Fruit fly (Drosophila melanogaster) whole organism, embryonic: ENCODE results near the gene CG33258.

ENCODE experiments used
- Antp ChIP-seq: fragments of 200-800 bp; sonication (Bioruptor generic); optimal IDR thresholded peaks from 3 replicates; lab custom pipeline; 2016; ENCODE audit warnings: missing biosample characterization, missing genetic modification characterization
- Atf6 ChIP-seq: fragments of 200-800 bp; sonication (Bioruptor generic); IDR thresholded peaks from 2 replicates; pipeline ENCODE4 v1.3.6; 2022; ENCODE audit warnings: missing biosample characterization, missing genetic modification characterization
- B-H1 ChIP-seq: fragments of 200-800 bp; sonication (Bioruptor generic); IDR thresholded peaks from 3 replicates; pipeline ENCODE4 v1.3.6; 2022; ENCODE audit warnings: missing biosample characterization, missing genetic modification characterization
- Bdp1 ChIP-seq: fragments of 200-800 bp; sonication (Bioruptor generic); optimal IDR thresholded peaks from 3 replicates; lab custom pipeline; 2016; ENCODE audit warnings: missing biosample characterization, missing genetic modification characterization
- C15 ChIP-seq: fragments of 200-800 bp; sonication (Bioruptor generic); IDR thresholded peaks from 3 replicates; pipeline ENCODE4 v1.3.6; 2022; ENCODE audit warnings: missing biosample characterization, missing genetic modification characterization
- CG11695 ChIP-seq: fragments of 200-800 bp; sonication (Bioruptor generic); IDR thresholded peaks from 3 replicates; pipeline ENCODE4 v1.3.6; 2022; ENCODE audit warnings: missing biosample characterization, missing genetic modification characterization
- CG14014 ChIP-seq: fragments of 200-800 bp; sonication (Bioruptor generic); IDR thresholded peaks from 2 replicates; pipeline ENCODE4 v1.3.6; 2022; ENCODE audit warnings: missing biosample characterization, missing genetic modification characterization
- CG15514 ChIP-seq: fragments of 200-800 bp; sonication (Bioruptor generic); optimal IDR thresholded peaks from 3 replicates; lab custom pipeline; 2017; ENCODE audit warnings: missing biosample characterization, missing genetic modification characterization, mild to moderate bottlenecking, moderate library complexity, missing genetic modification reagents
- CG15601 ChIP-seq: fragments of 200-800 bp; sonication (Bioruptor generic); optimal IDR thresholded peaks from 3 replicates; lab custom pipeline; 2019; ENCODE audit warnings: missing biosample characterization, mild to moderate bottlenecking, missing genetic modification characterization, moderate library complexity
- CG17186 ChIP-seq: fragments of 200-800 bp; sonication (Bioruptor generic); optimal IDR thresholded peaks from 3 replicates; lab custom pipeline; 2017; ENCODE audit warnings: missing biosample characterization, missing genetic modification reagents, missing genetic modification characterization
- CG17359 ChIP-seq: fragments of 200-800 bp; sonication (Bioruptor generic); optimal IDR thresholded peaks from 3 replicates; lab custom pipeline; 2018; ENCODE audit warnings: missing biosample characterization, mild to moderate bottlenecking, missing genetic modification characterization, moderate library complexity
- CG17829 ChIP-seq: fragments of 200-800 bp; optimal IDR thresholded peaks from 2 replicates; lab custom pipeline; 2019; ENCODE audit warnings: missing biosample characterization, mild to moderate bottlenecking, missing genetic modification characterization, moderate library complexity
- CG18764 ChIP-seq: fragments of 200-800 bp; sonication (Bioruptor generic); optimal IDR thresholded peaks from 3 replicates; lab custom pipeline; 2016; ENCODE audit warnings: missing biosample characterization, missing genetic modification characterization
- CG31224 ChIP-seq: fragments of 200-800 bp; sonication (Bioruptor generic); IDR thresholded peaks from 2 replicates; pipeline ENCODE4 v1.3.6; 2022; ENCODE audit warnings: missing biosample characterization, missing genetic modification characterization
- CG31388 ChIP-seq: fragments of 200-800 bp; sonication (Bioruptor generic); optimal IDR thresholded peaks from 2 replicates; lab custom pipeline; 2016; ENCODE audit warnings: missing biosample characterization, missing genetic modification characterization
- CG34422 ChIP-seq: fragments of 200-800 bp; sonication (Bioruptor generic); IDR thresholded peaks from 3 replicates; pipeline ENCODE4 v1.3.6; 2022; ENCODE audit warnings: missing biosample characterization, missing genetic modification characterization
- CG3726 ChIP-seq: fragments of 200-800 bp; sonication (Bioruptor generic); IDR thresholded peaks from 3 replicates; pipeline ENCODE4, ENCODE4 v1.3.6; 2022; ENCODE audit warnings: missing biosample characterization, missing genetic modification characterization
- CG6175 ChIP-seq: fragments of 200-800 bp; sonication (Bioruptor generic); IDR thresholded peaks from 3 replicates; pipeline ENCODE4 v1.3.6; 2022; ENCODE audit warnings: missing biosample characterization, missing genetic modification characterization
- CG7556 ChIP-seq: fragments of 200-800 bp; sonication (Bioruptor generic); optimal IDR thresholded peaks from 2 replicates; lab custom pipeline; 2017; ENCODE audit warnings: missing biosample characterization, mild to moderate bottlenecking, missing genetic modification characterization
- CG7839 ChIP-seq: fragments of 200-800 bp; sonication (Bioruptor generic); optimal IDR thresholded peaks from 3 replicates; lab custom pipeline; 2018; ENCODE audit warnings: missing biosample characterization, mild to moderate bottlenecking, missing genetic modification characterization, moderate library complexity
- CrebB ChIP-seq: fragments of 200-800 bp; sonication (Bioruptor generic); optimal IDR thresholded peaks from 3 replicates; lab custom pipeline; 2018; ENCODE audit warnings: missing biosample characterization, mild to moderate bottlenecking, missing genetic modification characterization
- Dek ChIP-seq: fragments of 200-800 bp; sonication (Bioruptor generic); optimal IDR thresholded peaks from 3 replicates; lab custom pipeline; 2019; ENCODE audit warnings: missing biosample characterization, mild to moderate bottlenecking, missing genetic modification characterization, moderate library complexity
- Ets65A ChIP-seq: fragments of 200-800 bp; sonication (Bioruptor generic); peaks from one replicate; lab custom pipeline; 2016; ENCODE audit warnings: missing biosample characterization, missing genetic modification characterization
- Hmr ChIP-seq: fragments of 200-800 bp; sonication (Bioruptor generic); optimal IDR thresholded peaks from 3 replicates; lab custom pipeline; 2017; ENCODE audit warnings: mild to moderate bottlenecking, missing biosample characterization, missing genetic modification reagents, missing genetic modification characterization
- Hr3 ChIP-seq: fragments of 200-800 bp; sonication (Bioruptor generic); optimal IDR thresholded peaks from 3 replicates; lab custom pipeline; 2016; ENCODE audit warnings: missing biosample characterization, missing genetic modification characterization
- NFAT ChIP-seq: fragments of 200-800 bp; sonication (Bioruptor generic); IDR thresholded peaks from 2 replicates; pipeline ENCODE4 v1.3.6; 2022; ENCODE audit warnings: missing biosample characterization, missing genetic modification characterization
- Oaz ChIP-seq: fragments of 200-800 bp; sonication (Bioruptor generic); IDR thresholded peaks from 2 replicates; pipeline ENCODE4 v1.3.6; 2022; ENCODE audit warnings: missing biosample characterization, missing genetic modification characterization
- PHDP ChIP-seq: fragments of 200-800 bp; sonication (Bioruptor generic); optimal IDR thresholded peaks from 3 replicates; lab custom pipeline; 2018; ENCODE audit warnings: missing biosample characterization, mild to moderate bottlenecking, missing genetic modification characterization, moderate library complexity
- Pdp1 ChIP-seq, 2 experiments: fragments of 200-800 bp; sonication (Bioruptor generic); optimal IDR thresholded peaks; 3 replicates each; lab custom pipeline; 2016; ENCODE audit warnings: missing biosample characterization in 2 of 2, missing genetic modification characterization in 2 of 2, mild to moderate bottlenecking in 1 of 2, moderate library complexity in 1 of 2
- Sox100B ChIP-seq: fragments of 200-800 bp; sonication (Bioruptor generic); optimal IDR thresholded peaks from 3 replicates; lab custom pipeline; 2018; ENCODE audit warnings: missing biosample characterization, mild to moderate bottlenecking, missing genetic modification characterization
- Usf ChIP-seq: fragments of 200-800 bp; sonication (Bioruptor generic); optimal IDR thresholded peaks from 2 replicates; lab custom pipeline; 2017; ENCODE audit warnings: missing genotype, missing biosample characterization, missing genetic modification characterization
- ap ChIP-seq: fragments of 200-800 bp; sonication (Bioruptor generic); IDR thresholded peaks from 2 replicates; pipeline ENCODE4 v1.3.6; 2022; ENCODE audit warnings: missing biosample characterization, missing genetic modification characterization
- bbx ChIP-seq: fragments of 200-800 bp; sonication (Bioruptor generic); IDR thresholded peaks from 2 replicates; pipeline ENCODE4 v1.3.6; 2022; ENCODE audit warnings: missing biosample characterization, missing genetic modification characterization; ENCODE audit not compliant: partially characterized antibody
- bsh ChIP-seq, 2 experiments: fragments of 200-800 bp; sonication (Bioruptor generic); optimal IDR thresholded peaks; 2 replicates each; lab custom pipeline; 2017 to 2018; ENCODE audit warnings: mild to moderate bottlenecking in 2 of 2, missing biosample characterization in 2 of 2, missing genetic modification characterization in 2 of 2, moderate library complexity in 1 of 2
- chinmo ChIP-seq: fragments of 200-800 bp; sonication (Bioruptor generic); IDR thresholded peaks from 4 replicates; pipeline ENCODE4 v1.3.6; 2022; ENCODE audit warnings: missing biosample characterization, missing genetic modification characterization; ENCODE audit not compliant: partially characterized antibody
- fd3F ChIP-seq: fragments of 200-800 bp; sonication (Bioruptor generic); optimal IDR thresholded peaks from 2 replicates; lab custom pipeline; 2018; ENCODE audit warnings: missing biosample characterization, mild to moderate bottlenecking, missing genetic modification characterization, moderate library complexity
- ftz-f1 ChIP-seq: fragments of 200-800 bp; sonication (Bioruptor generic); optimal IDR thresholded peaks from 2 replicates; lab custom pipeline; 2016; ENCODE audit warnings: missing biosample characterization, missing genetic modification characterization
- gce ChIP-seq: fragments of 200-800 bp; sonication (Bioruptor generic); IDR thresholded peaks from 3 replicates; pipeline ENCODE4 v1.3.6; 2022; ENCODE audit warnings: missing biosample characterization, missing genetic modification characterization
- kay ChIP-seq: fragments of 200-800 bp; sonication (Bioruptor generic); optimal IDR thresholded peaks from 2 replicates; lab custom pipeline; 2016; ENCODE audit warnings: missing biosample characterization, missing genetic modification characterization
- maf-S ChIP-seq: fragments of 200-800 bp; sonication (Bioruptor generic); optimal IDR thresholded peaks from 2 replicates; lab custom pipeline; 2016; ENCODE audit warnings: missing biosample characterization, missing genetic modification characterization
- nau ChIP-seq: fragments of 200-800 bp; sonication (Bioruptor generic); optimal IDR thresholded peaks from 3 replicates; lab custom pipeline; 2017; ENCODE audit warnings: missing biosample characterization, mild to moderate bottlenecking, missing genetic modification characterization, missing genetic modification reagents
- org-1 ChIP-seq: fragments of 200-800 bp; sonication (Bioruptor generic); optimal IDR thresholded peaks from 2 replicates; lab custom pipeline; 2017; ENCODE audit warnings: missing biosample characterization, missing genetic modification characterization
- ranshi ChIP-seq: fragments of 200-800 bp; sonication (Bioruptor generic); IDR thresholded peaks from 2 replicates; pipeline ENCODE4 v1.3.6; 2022; ENCODE audit warnings: missing biosample characterization, missing genetic modification characterization
- run ChIP-seq: fragments of 200-800 bp; sonication (Bioruptor generic); optimal IDR thresholded peaks from 3 replicates; lab custom pipeline; 2018; ENCODE audit warnings: missing biosample characterization, mild to moderate bottlenecking, missing genetic modification characterization
- sim ChIP-seq: fragments of 200-800 bp; sonication (Bioruptor generic); IDR thresholded peaks from 2 replicates; pipeline ENCODE4 v1.3.6; 2022; ENCODE audit warnings: missing biosample characterization, missing genetic modification characterization
- sob ChIP-seq: fragments of 200-800 bp; sonication (Bioruptor generic); IDR thresholded peaks from 2 replicates; pipeline ENCODE4 v1.3.6; 2022; ENCODE audit warnings: missing biosample characterization, missing genetic modification characterization
- stc ChIP-seq: fragments of 200-800 bp; sonication (Bioruptor generic); IDR thresholded peaks from 2 replicates; pipeline ENCODE4 v1.3.6; 2022; ENCODE audit warnings: missing biosample characterization, missing genetic modification characterization
- ttk ChIP-seq: fragments of 200-800 bp; sonication (Bioruptor generic); IDR thresholded peaks from 2 replicates; pipeline ENCODE4 v2.1.2; 2022; ENCODE audit warnings: missing biosample characterization, missing genetic modification characterization
- zf30C ChIP-seq: fragments of 200-800 bp; sonication (Bioruptor generic); optimal IDR thresholded peaks from 3 replicates; lab custom pipeline; 2018; ENCODE audit warnings: missing biosample characterization, mild to moderate bottlenecking, missing genetic modification characterization

Gene CG33258

dm6 chr3L:16045083-16045830 lies 37.1 kb upstream of the CG33258 start (continued):
- TF ChIP-seq CG31224 (GFP tag; lab: Robert Waterston, UW): peak; percentile 31; the same call in 1 of the 2 replicates
- TF ChIP-seq CG17186 (GFP tag; lab: Kevin White, UChicago): no peak
- peak; percentile 36 for TF ChIP-seq ap (GFP tag; lab: Robert Waterston, UW)
- TF ChIP-seq Oaz (GFP tag; lab: Robert Waterston, UW): peak; percentile 41; the same call in 1 of the 2 replicates
- TF ChIP-seq CrebB: peak; percentile 30
- TF ChIP-seq bsh (GFP tag; optimal IDR thresholded peaks at IDR 0.05; lab: Kevin White, UChicago): peak in 1 of 2 experiments; percentile 66
- TF ChIP-seq ranshi (GFP tag; lab: Robert Waterston, UW): peak; percentile 52
- TF ChIP-seq CG34422 (GFP tag; lab: Robert Waterston, UW): peak; percentile 65
- peak; percentile 75 for TF ChIP-seq CG7556 (GFP tag; lab: Kevin White, UChicago)
- peak; percentile 3 for TF ChIP-seq fd3F
- peak; percentile 27; the same call in 1 of the 2 replicates for TF ChIP-seq ttk
- peak; percentile 40 for TF ChIP-seq CG17829
- TF ChIP-seq sob (GFP tag; lab: Robert Waterston, UW): peak; percentile 40
- TF ChIP-seq B-H1 (GFP tag; lab: Robert Waterston, UW): peak; percentile 62
- TF ChIP-seq CG11695 (GFP tag; lab: Robert Waterston, UW): peak; percentile 73
- no peak for TF ChIP-seq Antp
- TF ChIP-seq stc: peak; percentile 72
- TF ChIP-seq CG3726: no peak
- no peak for TF ChIP-seq CG18764
- TF ChIP-seq CG7839 (tag; lab: Kevin White, UChicago): peak; percentile 61
- TF ChIP-seq Dek (tag; lab: Kevin White, UChicago): peak; percentile 1
- TF ChIP-seq run (tag; lab: Kevin White, UChicago): peak; percentile 68
- peak; percentile 65 for TF ChIP-seq CG14014
- TF ChIP-seq gce: peak; percentile 83; the same call in 2 of the 3 replicates
- TF ChIP-seq Pdp1 (GFP tag; optimal IDR thresholded peaks at IDR 0.05; lab: Kevin White, UChicago): peak in 1 of 2 experiments; percentile 14
- TF ChIP-seq bbx (GFP tag; lab: Robert Waterston, UW): no peak
- 0 out of 3 replicates have a peak, but pooled peaks have one; percentile 21 for TF ChIP-seq C15 (GFP tag; lab: Robert Waterston, UW)
- TF ChIP-seq Atf6: peak; percentile 60
- peak; percentile 9 for TF ChIP-seq CG15601 (tag; lab: Kevin White, UChicago)
- TF ChIP-seq CG15514 (GFP tag; lab: Kevin White, UChicago): no peak
- TF ChIP-seq PHDP: peak; percentile 58
- TF ChIP-seq Hmr (GFP tag; lab: Kevin White, UChicago): peak; percentile 59
- TF ChIP-seq CG6175 (GFP tag; lab: Robert Waterston, UW): 0 out of 3 replicates have a peak, but pooled peaks have one; percentile 47
- TF ChIP-seq ftz-f1 (GFP tag; lab: Kevin White, UChicago): no peak
- TF ChIP-seq Ets65A (GFP tag; lab: Kevin White, UChicago): peak; percentile 76
- TF ChIP-seq sim (GFP tag; lab: Robert Waterston, UW): peak; percentile 5; the same call in 1 of the 2 replicates
- TF ChIP-seq Bdp1: no peak
- peak; percentile 69 for TF ChIP-seq kay (GFP tag; lab: Kevin White, UChicago)
- no peak for TF ChIP-seq Usf (GFP tag; lab: Kevin White, UChicago)
- peak; percentile 1 for TF ChIP-seq CG31388 (GFP tag; lab: Kevin White, UChicago)
- TF ChIP-seq CG17359 (tag; lab: Kevin White, UChicago): peak; percentile 23
- TF ChIP-seq zf30C (GFP tag; lab: Kevin White, UChicago): peak; percentile 86
- TF ChIP-seq maf-S: peak; percentile 20
- peak; percentile 39 for TF ChIP-seq Sox100B (GFP tag; lab: Kevin White, UChicago)
- no peak for TF ChIP-seq Hr3 (GFP tag; lab: Kevin White, UChicago)
- peak; percentile 14; the same call in 1 of the 2 replicates for TF ChIP-seq NFAT (GFP tag; lab: Robert Waterston, UW)
- TF ChIP-seq chinmo (GFP tag; lab: Robert Waterston, UW): peak; percentile 83; the same call in 2 of the 4 replicates
- TF ChIP-seq org-1 (GFP tag; lab: Kevin White, UChicago): peak; percentile 32
- no peak for TF ChIP-seq nau (GFP tag; lab: Kevin White, UChicago)
